Worm (Caenorhabditis elegans): ENCODE data around the gene srz-10.

Gene srz-10

ce11 chrV:15298597-15298996 is 10.3 kb downstream of the srz-10 start, which contains the start of gene cpr-3:
Gene cpr-3 (minus strand): TSS chrV:15298700.
- TF ChIP-seq mef-2 (tag; optimal IDR thresholded peaks at IDR 0.05) (no peak), egl-13 (tag; optimal IDR thresholded peaks at IDR 0.05) (no peak), jun-1 (tag; optimal IDR thresholded peaks at IDR 0.05) (peak; percentile 75), grh-1 (GFP tag; IDR thresholded peaks at IDR 0.05) (no peak), tbx-2 (tag; optimal IDR thresholded peaks at IDR 0.05) (no peak), xbp-1 (tag; optimal IDR thresholded peaks at IDR 0.05) (no peak), hpl-2 (GFP tag; optimal IDR thresholded peaks at IDR 0.05) (no peak), zag-1 (tag; optimal IDR thresholded peaks at IDR 0.05) (no peak), sup-37 (GFP tag; optimal IDR thresholded peaks at IDR 0.05) (no peak), efl-1 (optimal IDR thresholded peaks at IDR 0.05) (no peak), efl-1 (GFP tag; optimal IDR thresholded peaks at IDR 0.05 in 1 of 2) (peak in 1 of 2 experiments; percentile 37), lin-15B (tag; optimal IDR thresholded peaks at IDR 0.05) (no peak), lin-39 (tag; optimal IDR thresholded peaks at IDR 0.05) (no peak), nhr-90 (tag; optimal IDR thresholded peaks at IDR 0.05; ENCODE audit: poor library complexity) (peak; percentile 19), fkh-4 (tag; optimal IDR thresholded peaks at IDR 0.05; ENCODE audit: borderline replicate concordance) (no peak), unc-30 (tag; optimal IDR thresholded peaks at IDR 0.05) (no peak), F16B12.6 (tag; optimal IDR thresholded peaks at IDR 0.05) (no peak), nhr-77 (tag; optimal IDR thresholded peaks at IDR 0.05) (no peak), egl-27 (tag; optimal IDR thresholded peaks at IDR 0.05) (no peak), irx-1 (tag; optimal IDR thresholded peaks at IDR 0.05) (no peak), mep-1 (tag; optimal IDR thresholded peaks at IDR 0.05) (no peak), Y116A8C.19 (tag; optimal IDR thresholded peaks at IDR 0.05; ENCODE audit: borderline replicate concordance) (no peak), mdl-1 (tag; optimal IDR thresholded peaks at IDR 0.05) (no peak), lin-13 (GFP tag; optimal IDR thresholded peaks at IDR 0.05) (no peak), nhr-19 (GFP tag; conservative IDR thresholded peaks at IDR 0.05) (no peak), tlp-1 (tag; optimal IDR thresholded peaks at IDR 0.05) (peak; percentile 83), nhr-20 (tag; optimal IDR thresholded peaks at IDR 0.05) (peak; percentile 52), lin-14 (GFP tag; optimal IDR thresholded peaks at IDR 0.05) (no peak), ztf-4 (tag; optimal IDR thresholded peaks at IDR 0.05) (no peak), lsy-2 (tag; optimal IDR thresholded peaks at IDR 0.05) (no peak), elt-2 (tag; optimal IDR thresholded peaks at IDR 0.05) (peak; percentile 100), isw-1 (GFP tag; IDR thresholded peaks at IDR 0.05) (no peak), nhr-28 (tag; optimal IDR thresholded peaks at IDR 0.05) (no peak), unc-62 (GFP tag; optimal IDR thresholded peaks at IDR 0.05) (no peak), elt-3 (tag; optimal IDR thresholded peaks at IDR 0.05) (no peak), ceh-90 (tag; optimal IDR thresholded peaks at IDR 0.05) (no peak), hlh-17 (GFP tag; optimal IDR thresholded peaks at IDR 0.05; ENCODE audit: borderline replicate concordance) (no peak), nhr-71 (tag; optimal IDR thresholded peaks at IDR 0.05) (peak; percentile 30), lir-3 (tag; optimal IDR thresholded peaks at IDR 0.05; ENCODE audit: poor library complexity) (no peak), snpc-4 (tag; optimal IDR thresholded peaks at IDR 0.05) (no peak), skn-1 (tag; optimal IDR thresholded peaks at IDR 0.05) (no peak), pax-3 (tag; optimal IDR thresholded peaks at IDR 0.05) (peak; percentile 88), pqm-1 (tag; optimal IDR thresholded peaks at IDR 0.05) (peak; percentile 90), nhr-47 (tag; optimal IDR thresholded peaks at IDR 0.05) (no peak), blmp-1 (tag; optimal IDR thresholded peaks at IDR 0.05) (no peak), ceh-88 (GFP tag; IDR thresholded peaks at IDR 0.05) (no peak), nhr-85 (tag) (no peak), vab-15 (tag; optimal IDR thresholded peaks at IDR 0.05) (no peak), ceh-63 (GFP tag; optimal IDR thresholded peaks at IDR 0.05) (no peak), efl-3 (GFP tag; optimal IDR thresholded peaks at IDR 0.05) (no peak), C34B4.2 (tag; optimal IDR thresholded peaks at IDR 0.05) (no peak), dpl-1 (GFP tag; optimal IDR thresholded peaks at IDR 0.05) (no peak), nhr-76 (tag; optimal IDR thresholded peaks at IDR 0.05) (no peak), aha-1 (tag; optimal IDR thresholded peaks at IDR 0.05) (no peak)

All from whole organism, L1 larva.